Worm (Caenorhabditis elegans) whole organism, mixed stage, embryonic: ENCODE data around the gene K06H7.2.

Experiments
- elt-1 ChIP-seq: sonication (generic microtip); optimal IDR thresholded peaks from 2 replicates; lab custom pipeline; 2017; ENCODE audit warnings: missing genetic modification characterization, mild to moderate bottlenecking, missing compliant biosample characterization, antibody characterized with exemption, moderate library complexity, borderline replicate concordance; ENCODE audit not compliant: insufficient read depth
- unc-39 ChIP-seq: fragments of 150-350 bp; optimal IDR thresholded peaks from 2 replicates; lab custom pipeline; 2014; ENCODE audit warnings: missing biosample characterization, missing genetic modification characterization

- TF ChIP-seq elt-1 (no peak), unc-39 (no peak)
Observed at ce11 chrIII:8077180-8077579, 16.2 kb upstream of the K06H7.2 start.
